Fruit fly (Drosophila melanogaster) whole organism, wandering third instar larva: Measurements from ENCODE around the gene CG6865.

Experiments
- HLH106 ChIP-seq: fragments of 200-800 bp; optimal IDR thresholded peaks from 3 replicates; lab custom pipeline; 2019; ENCODE audit warnings: missing biosample characterization, mild to moderate bottlenecking, missing genetic modification characterization, moderate library complexity
- N ChIP-seq: fragments of >200 bp; optimal IDR thresholded peaks from 2 replicates; lab custom pipeline; 2018; ENCODE audit warnings: missing biosample characterization, missing external identifiers, missing genetic modification characterization
- dsf ChIP-seq: sonication (Bioruptor generic); optimal IDR thresholded peaks from 2 replicates; lab custom pipeline; 2016; ENCODE audit warnings: missing biosample characterization, missing genetic modification characterization, borderline replicate concordance
- fru ChIP-seq: fragments of 200-800 bp; sonication (Bioruptor generic); optimal IDR thresholded peaks from 3 replicates; lab custom pipeline; 2016; ENCODE audit warnings: missing biosample characterization, mild to moderate bottlenecking, missing genetic modification characterization
- usp ChIP-seq: fragments of >200 bp; optimal IDR thresholded peaks from 2 replicates; lab custom pipeline; 2017; ENCODE audit warnings: missing biosample characterization, missing genetic modification characterization

dm6 chr3L:18828318-18828717, 35.1 kb upstream of the CG6865 start:
- TF ChIP-seq fru (GFP tag; lab: Kevin White, UChicago) (no peak), N (GFP tag; lab: Kevin White, UChicago) (no peak), usp (GFP tag; lab: Kevin White, UChicago) (no peak), HLH106 (tag; lab: Kevin White, UChicago) (no peak), dsf (GFP tag; lab: Kevin White, UChicago) (no peak)
